Worm (Caenorhabditis elegans) whole organism, L4/young adult: ENCODE measurements around the gene C01G10.7.

ENCODE experiments used
- W03F9.2 ChIP-seq: fragments of 150-350 bp; optimal IDR thresholded peaks from 2 replicates; lab custom pipeline; 2014; ENCODE audit warnings: missing biosample characterization, missing genetic modification characterization
- dao-5 ChIP-seq: sonication (generic microtip); optimal IDR thresholded peaks from 2 replicates; lab custom pipeline; 2016; ENCODE audit warnings: missing genotype, missing genetic modification characterization, moderate library complexity, missing compliant biosample characterization
- him-1 ChIP-seq: sonication (generic microtip); optimal IDR thresholded peaks from 2 replicates; lab custom pipeline; 2016; ENCODE audit warnings: missing genotype, missing genetic modification reagents, missing genetic modification characterization, missing compliant biosample characterization

DNA sequence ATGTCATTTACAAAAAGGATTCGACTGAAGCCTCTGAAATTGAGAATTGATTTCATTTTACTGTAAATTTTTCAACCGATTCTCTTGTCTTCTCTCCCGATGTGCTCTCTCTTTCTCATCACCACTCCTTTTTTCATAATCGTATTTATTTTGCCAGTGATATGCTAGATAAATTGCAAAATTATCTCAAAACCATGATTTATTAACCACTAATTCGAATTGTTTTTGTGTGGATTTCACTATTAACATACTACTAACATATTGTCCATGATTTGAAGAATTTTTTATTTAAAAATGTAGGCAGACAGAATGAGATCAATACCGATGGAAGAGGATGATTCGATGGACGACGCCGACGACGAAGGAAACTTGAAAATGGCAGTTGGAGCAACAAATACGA is 18.4 kb upstream of the C01G10.7 start, which contains the start of gene C25D7.10:
- TF ChIP-seq him-1 (tag; lab: Kevin White, UChicago) (no peak), dao-5 (no peak), W03F9.2 (no peak)
